Fruit fly (Drosophila melanogaster): Measurements from ENCODE around the gene CG12535.

Gene CG12535

dm6 chrX:3381667-3382066 lies 67.1 kb downstream of the CG12535 start (continued):
- no peak for TF ChIP-seq stwl (tag; optimal IDR thresholded peaks at IDR 0.05)
- TF ChIP-seq HLH54F (GFP tag; optimal IDR thresholded peaks at IDR 0.05), result peak; percentile 67
- TF ChIP-seq CG2120 (GFP tag; optimal IDR thresholded peaks at IDR 0.05), result peak; percentile 69
- no peak for TF ChIP-seq CG10565 (GFP tag; optimal IDR thresholded peaks at IDR 0.05)
- no peak for TF ChIP-seq CG32767 (GFP tag; IDR thresholded peaks at IDR 0.05)
- TF ChIP-seq her (GFP tag; optimal IDR thresholded peaks at IDR 0.05), result peak; percentile 67
- peak; percentile 71 for TF ChIP-seq Abd-B (GFP tag; optimal IDR thresholded peaks at IDR 0.05)
- peak; percentile 78 for TF ChIP-seq Xbp1 (GFP tag; optimal IDR thresholded peaks at IDR 0.05)
- TF ChIP-seq psq (GFP tag; optimal IDR thresholded peaks at IDR 0.05), result peak; percentile 27
- TF ChIP-seq luna (GFP tag; optimal IDR thresholded peaks at IDR 0.05), result peak; percentile 24
- peak; percentile 31 for TF ChIP-seq btn (GFP tag; optimal IDR thresholded peaks at IDR 0.05)
- no peak for TF ChIP-seq vfl (GFP tag; optimal IDR thresholded peaks at IDR 0.05)
- TF ChIP-seq CG8944 (GFP tag; optimal IDR thresholded peaks at IDR 0.05), result peak; percentile 73
- peak; percentile 70 for TF ChIP-seq NfI (GFP tag; optimal IDR thresholded peaks at IDR 0.05)
- no peak for TF ChIP-seq cad (GFP tag; optimal IDR thresholded peaks at IDR 0.05)
- peak; percentile 54 for TF ChIP-seq CG12744 (GFP tag; optimal IDR thresholded peaks at IDR 0.05)
- TF ChIP-seq tgo (GFP tag; IDR thresholded peaks at IDR 0.05), result peak; percentile 73
- TF ChIP-seq H2.0 (GFP tag; IDR thresholded peaks at IDR 0.05), result peak; percentile 85
- TF ChIP-seq cg (GFP tag; optimal IDR thresholded peaks at IDR 0.05), result no peak
- no peak for TF ChIP-seq CG7271 (tag; optimal IDR thresholded peaks at IDR 0.05)
- peak; percentile 84 for TF ChIP-seq CG10366 (GFP tag; IDR thresholded peaks at IDR 0.05)
- peak in 1 of 2 experiments; percentile 65 for TF ChIP-seq eve (GFP tag; optimal IDR thresholded peaks at IDR 0.05)
- peak; percentile 20; the same call in 1 of the 2 replicates for TF ChIP-seq CG7372 (GFP tag; IDR thresholded peaks at IDR 0.05)
- TF ChIP-seq ind (GFP tag; optimal IDR thresholded peaks at IDR 0.05), result peak; percentile 80
- TF ChIP-seq pzg (GFP tag; optimal IDR thresholded peaks at IDR 0.05), result no peak
- peak; percentile 67 to 75 for TF ChIP-seq chif (GFP tag; optimal IDR thresholded peaks at IDR 0.05)
- peak; percentile 48 for TF ChIP-seq CG9876 (GFP tag; optimal IDR thresholded peaks at IDR 0.05)
- TF ChIP-seq dimm (GFP tag; IDR thresholded peaks at IDR 0.05), result no peak; the same call in 1 of the 2 replicates
- TF ChIP-seq ro (GFP tag; IDR thresholded peaks at IDR 0.05), result no peak
- TF ChIP-seq twi (tag; optimal IDR thresholded peaks at IDR 0.05), result no peak
- TF ChIP-seq CG14050 (GFP tag; IDR thresholded peaks at IDR 0.05), result peak; percentile 74
- TF ChIP-seq CG7928 (GFP tag; optimal IDR thresholded peaks at IDR 0.05), result no peak
- TF ChIP-seq Dek (tag; optimal IDR thresholded peaks at IDR 0.05), result peak; percentile 54
- TF ChIP-seq CG8478 (optimal IDR thresholded peaks at IDR 0.05), result no peak
- TF ChIP-seq CG4282 (GFP tag; optimal IDR thresholded peaks at IDR 0.05), result peak; percentile 25
- TF ChIP-seq dmrt99B (tag; optimal IDR thresholded peaks at IDR 0.05), result peak; percentile 85
- TF ChIP-seq bigmax (GFP tag; optimal IDR thresholded peaks at IDR 0.05), result no peak
- no peak; the same call in 1 of the 2 replicates for TF ChIP-seq tna (GFP tag; IDR thresholded peaks at IDR 0.05; ENCODE audit: partially characterized antibody)
- peak; percentile 51 for TF ChIP-seq CG5245 (GFP tag; optimal IDR thresholded peaks at IDR 0.05)
- peak; percentile 70 for TF ChIP-seq Hsf (GFP tag; optimal IDR thresholded peaks at IDR 0.05)
- TF ChIP-seq Hmr (GFP tag; optimal IDR thresholded peaks at IDR 0.05), result peak; percentile 63
- TF ChIP-seq slou (GFP tag; optimal IDR thresholded peaks at IDR 0.05), result no peak
- TF ChIP-seq shn (GFP tag; optimal IDR thresholded peaks at IDR 0.05), result peak; percentile 71
- peak; percentile 55 for TF ChIP-seq CG8089 (GFP tag; optimal IDR thresholded peaks at IDR 0.05)
- peak; percentile 76 for TF ChIP-seq Aef1 (GFP tag; IDR thresholded peaks at IDR 0.05)
- peak; percentile 84 for TF ChIP-seq gem (tag; optimal IDR thresholded peaks at IDR 0.05)
- 0 out of 2 replicates have a peak, but pooled peaks have one; percentile 10 for TF ChIP-seq CG13287 (GFP tag; IDR thresholded peaks at IDR 0.05; ENCODE audit: partially characterized antibody)
- peak; percentile 43; the same call in 1 of the 2 replicates for TF ChIP-seq Awh (GFP tag; IDR thresholded peaks at IDR 0.05)
- TF ChIP-seq CG34376 (GFP tag; optimal IDR thresholded peaks at IDR 0.05), result no peak
- TF ChIP-seq crol (GFP tag; IDR thresholded peaks at IDR 0.05), result no peak
- peak; percentile 68 for TF ChIP-seq lilli (GFP tag; optimal IDR thresholded peaks at IDR 0.05)
- peak; percentile 78 to 96 for TF ChIP-seq bsh (GFP tag; optimal IDR thresholded peaks at IDR 0.05)
